Fruit fly (Drosophila melanogaster) whole organism, pupa: ENCODE results near the gene CG12689.

Source experiments
- CG10348 ChIP-seq: fragments of 200-800 bp; sonication (Bioruptor generic); IDR thresholded peaks from 2 replicates; pipeline ENCODE4 v1.3.6; 2022; ENCODE audit warnings: missing biosample characterization, missing genetic modification characterization
- CG12605 ChIP-seq: fragments of 200-800 bp; sonication (Bioruptor generic); IDR thresholded peaks from 2 replicates; pipeline ENCODE4 v1.3.6; 2022; ENCODE audit warnings: missing biosample characterization, missing genetic modification characterization
- CG13204 ChIP-seq: fragments of 200-800 bp; sonication (Bioruptor generic); optimal IDR thresholded peaks from 2 replicates; lab custom pipeline; 2018; ENCODE audit warnings: missing biosample characterization, mild to moderate bottlenecking, missing genetic modification characterization, moderate library complexity
- CG14655 ChIP-seq: fragments of 200-800 bp; sonication (Bioruptor generic); optimal IDR thresholded peaks from 3 replicates; lab custom pipeline; 2017; ENCODE audit warnings: mild to moderate bottlenecking, missing biosample characterization, missing genetic modification reagents, missing genetic modification characterization
- CG15710 ChIP-seq: fragments of 200-800 bp; sonication (Bioruptor generic); optimal IDR thresholded peaks from 2 replicates; lab custom pipeline; 2018; ENCODE audit warnings: missing biosample characterization, mild to moderate bottlenecking, missing genetic modification characterization, moderate library complexity
- CG34367 ChIP-seq: fragments of 200-800 bp; sonication (Bioruptor generic); optimal IDR thresholded peaks from 2 replicates; lab custom pipeline; 2018; ENCODE audit warnings: missing biosample characterization, mild to moderate bottlenecking, missing genetic modification characterization
- CG4496 ChIP-seq: fragments of 200-800 bp; sonication (Bioruptor generic); IDR thresholded peaks from 3 replicates; pipeline ENCODE4 v1.3.6; 2022; ENCODE audit warnings: missing biosample characterization, missing genetic modification characterization
- CG8301 ChIP-seq: fragments of 200-800 bp; sonication (Bioruptor generic); optimal IDR thresholded peaks from 2 replicates; lab custom pipeline; 2018; ENCODE audit warnings: missing biosample characterization, mild to moderate bottlenecking, missing genetic modification characterization
- D1 ChIP-seq: fragments of 200-800 bp; sonication (Bioruptor generic); optimal IDR thresholded peaks from 2 replicates; lab custom pipeline; 2018; ENCODE audit warnings: missing biosample characterization, mild to moderate bottlenecking, missing genetic modification characterization, moderate library complexity
- EcR ChIP-seq: fragments of 200-800 bp; sonication (Bioruptor generic); optimal IDR thresholded peaks from 3 replicates; lab custom pipeline; 2019; ENCODE audit warnings: missing biosample characterization, missing genetic modification characterization, mild to moderate bottlenecking, moderate library complexity, missing genetic modification reagents
- Ets98B ChIP-seq: fragments of 200-800 bp; sonication (Bioruptor generic); IDR thresholded peaks from 2 replicates; pipeline ENCODE4 v1.3.6; 2022; ENCODE audit warnings: missing biosample characterization, missing genetic modification characterization
- fd96Ca ChIP-seq: fragments of 200-800 bp; sonication (Bioruptor generic); IDR thresholded peaks from 3 replicates; pipeline ENCODE4 v1.3.6; 2022; ENCODE audit warnings: missing biosample characterization, missing genetic modification characterization
- gl ChIP-seq: fragments of 200-800 bp; sonication (Bioruptor generic); optimal IDR thresholded peaks from 2 replicates; lab custom pipeline; 2018; ENCODE audit warnings: missing biosample characterization, mild to moderate bottlenecking, missing genetic modification characterization
- rn ChIP-seq: fragments of 200-800 bp; sonication (Bioruptor generic); IDR thresholded peaks from 2 replicates; pipeline ENCODE4 v1.3.6; 2022; ENCODE audit warnings: missing biosample characterization, missing genetic modification characterization

DNA sequence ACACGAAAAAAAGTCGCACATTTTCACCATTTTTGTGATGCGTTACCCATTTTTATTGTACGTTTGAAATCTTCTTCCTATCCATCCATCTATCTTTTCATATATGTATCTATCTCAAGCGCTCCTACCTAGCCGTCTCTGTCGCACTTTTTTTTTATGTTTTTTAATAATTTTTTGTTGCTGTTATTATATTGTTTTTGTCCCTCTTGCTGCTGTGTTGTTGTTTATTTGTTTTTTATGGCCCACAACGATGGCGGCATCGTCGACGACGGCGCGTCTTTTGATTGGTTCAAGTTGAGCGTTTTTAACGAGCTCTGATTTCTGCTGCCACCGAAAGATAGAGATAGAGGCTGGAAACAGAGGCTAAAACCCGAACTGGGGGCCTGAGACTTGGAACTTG, 17.6 kb downstream of the CG12689 start:
- TF ChIP-seq gl (tag; lab: Kevin White, UChicago) (no peak), D1 (tag; lab: Kevin White, UChicago) (no peak), CG13204 (no peak), CG10348 (GFP tag; lab: Robert Waterston, UW) (no peak), CG15710 (no peak), CG4496 (GFP tag; lab: Robert Waterston, UW) (no peak), Ets98B (GFP tag; lab: Robert Waterston, UW) (no peak), CG14655 (GFP tag; lab: Kevin White, UChicago) (no peak), CG12605 (GFP tag; lab: Robert Waterston, UW) (no peak), fd96Ca (no peak), rn (GFP tag; lab: Robert Waterston, UW) (no peak), CG8301 (tag; lab: Kevin White, UChicago) (no peak), EcR (GFP tag; lab: Kevin White, UChicago) (no peak), CG34367 (tag; lab: Kevin White, UChicago) (no peak)
